Worm (Caenorhabditis elegans): Measurements from ENCODE around the gene cbd-1.

DNA sequence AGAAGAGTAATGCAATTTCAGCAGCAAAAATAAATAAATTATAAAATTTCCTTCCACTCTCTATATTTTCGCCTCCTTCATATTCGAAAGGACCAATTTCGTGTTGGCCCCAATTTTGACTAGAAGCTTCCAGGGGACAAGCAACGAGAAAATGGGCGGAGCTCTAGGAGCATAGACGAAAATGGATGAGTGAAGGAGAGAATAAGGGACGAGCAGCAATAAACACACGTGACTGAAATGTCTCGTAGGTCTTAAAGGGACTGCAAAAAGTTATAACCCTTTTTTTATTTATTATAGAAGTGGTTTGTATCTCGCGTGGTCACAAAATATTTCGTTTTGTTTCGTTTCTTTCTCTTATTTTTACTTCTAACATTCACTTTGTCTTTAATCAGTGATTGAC is 23.0 kb upstream of the cbd-1 start:
- no peak for TF ChIP-seq elt-1 (tag; optimal IDR thresholded peaks at IDR 0.05; ENCODE audit: borderline replicate concordance, insufficient read depth)
- no peak for TF ChIP-seq mab-5 (tag; optimal IDR thresholded peaks at IDR 0.05)
- no peak for TF ChIP-seq ztf-11 (tag; optimal IDR thresholded peaks at IDR 0.05)
- TF ChIP-seq snpc-4 (tag; optimal IDR thresholded peaks at IDR 0.05) = no peak
- TF ChIP-seq pha-4 (tag; optimal IDR thresholded peaks at IDR 0.05) = no peak
- TF ChIP-seq nhr-2 (tag; optimal IDR thresholded peaks at IDR 0.05) = no peak
- TF ChIP-seq flh-1 (GFP tag; optimal IDR thresholded peaks at IDR 0.05) = no peak
- TF ChIP-seq blmp-1 (tag; optimal IDR thresholded peaks at IDR 0.05) = no peak
- TF ChIP-seq nhr-12 (tag; optimal IDR thresholded peaks at IDR 0.05) = no peak

All from whole organism, mixed stage, embryonic.